Fruit fly (Drosophila melanogaster): Measurements from ENCODE around the gene Tsp66E.

The Tsp66E gene

DNA sequence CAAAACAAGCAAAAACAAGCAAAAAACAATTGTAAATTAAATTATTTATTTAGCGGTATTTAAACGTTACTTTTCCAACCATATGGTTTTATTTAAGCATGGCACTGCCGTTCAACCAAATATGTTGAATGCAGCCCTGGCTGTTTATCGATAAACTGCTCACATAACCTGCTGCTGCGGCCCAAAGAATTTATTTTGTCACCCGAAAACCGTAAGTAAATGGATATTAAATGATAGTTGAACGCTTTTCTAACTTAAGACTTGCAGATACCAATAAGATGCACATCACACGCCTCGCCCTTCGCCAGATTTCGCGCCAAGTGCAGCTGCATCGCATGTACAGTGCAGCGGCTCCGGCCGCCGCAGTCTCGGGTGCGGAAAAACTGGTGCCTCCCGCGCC, 44.4 kb downstream of the Tsp66E start, which contains the start of gene mRpL12 (continued):
- TF ChIP-seq CG8290 (GFP tag; optimal IDR thresholded peaks at IDR 0.05): no peak
- no peak for TF ChIP-seq CG8290 (tag; optimal IDR thresholded peaks at IDR 0.05)
- no peak for TF ChIP-seq Fer3 (tag; optimal IDR thresholded peaks at IDR 0.05)
- no peak for TF ChIP-seq CG16779 (GFP tag; IDR thresholded peaks at IDR 0.05)
- TF ChIP-seq phol (tag; optimal IDR thresholded peaks at IDR 0.05): peak; percentile 25
- no peak for TF ChIP-seq CG2202 (tag; optimal IDR thresholded peaks at IDR 0.05)
- TF ChIP-seq NfI (GFP tag; optimal IDR thresholded peaks at IDR 0.05): no peak
- no peak for TF ChIP-seq Usf (GFP tag; optimal IDR thresholded peaks at IDR 0.05)
- TF ChIP-seq CG11560 (tag; IDR thresholded peaks at IDR 0.05): no peak
- TF ChIP-seq wor (GFP tag; IDR thresholded peaks at IDR 0.05): no peak
- peak; percentile 19 for TF ChIP-seq CoRest (tag; optimal IDR thresholded peaks at IDR 0.05)
- no peak for TF ChIP-seq CG12219 (GFP tag; optimal IDR thresholded peaks at IDR 0.05)
- peak; percentile 55; the same call in 1 of the 3 replicates for TF ChIP-seq zen2 (GFP tag; IDR thresholded peaks at IDR 0.05; ENCODE audit: partially characterized antibody)
- no peak for TF ChIP-seq CG17829 (tag; optimal IDR thresholded peaks at IDR 0.05)
- no peak for TF ChIP-seq ssp (GFP tag; IDR thresholded peaks at IDR 0.05)
- TF ChIP-seq CG15514 (GFP tag; optimal IDR thresholded peaks at IDR 0.05): peak; percentile 44
- TF ChIP-seq CG11398 (GFP tag; optimal IDR thresholded peaks at IDR 0.05): no peak
- TF ChIP-seq row (GFP tag; IDR thresholded peaks at IDR 0.05): peak; percentile 38; the same call in 1 of the 3 replicates
- no peak for TF ChIP-seq fru (optimal IDR thresholded peaks at IDR 0.05)
- TF ChIP-seq trem (tag; optimal IDR thresholded peaks at IDR 0.05): peak; percentile 83
- TF ChIP-seq sens (GFP tag): peak; percentile 40
- no peak for TF ChIP-seq Rfx (GFP tag; IDR thresholded peaks at IDR 0.05)
- peak; percentile 23; the same call in 1 of the 2 replicates for TF ChIP-seq Bgb (GFP tag; IDR thresholded peaks at IDR 0.05; ENCODE audit: partially characterized antibody)
- TF ChIP-seq CG14014 (GFP tag; IDR thresholded peaks at IDR 0.05): no peak
- TF ChIP-seq Xbp1 (GFP tag; optimal IDR thresholded peaks at IDR 0.05): no peak
- no peak for TF ChIP-seq Sry-β (GFP tag; optimal IDR thresholded peaks at IDR 0.05)
- no peak for TF ChIP-seq CG18476 (GFP tag; optimal IDR thresholded peaks at IDR 0.05)
- peak; percentile 25; the same call in 1 of the 2 replicates for TF ChIP-seq amos (GFP tag; IDR thresholded peaks at IDR 0.05; ENCODE audit: partially characterized antibody)
- peak; percentile 90 for TF ChIP-seq bigmax (GFP tag; optimal IDR thresholded peaks at IDR 0.05)
- TF ChIP-seq CG8281 (tag; optimal IDR thresholded peaks at IDR 0.05): no peak
- no peak for TF ChIP-seq sr (GFP tag; IDR thresholded peaks at IDR 0.05)
- no peak for TF ChIP-seq dpn (GFP tag; optimal IDR thresholded peaks at IDR 0.05)
- no peak for TF ChIP-seq NK7.1 (GFP tag; optimal IDR thresholded peaks at IDR 0.05)
- TF ChIP-seq CG13123 (GFP tag; optimal IDR thresholded peaks at IDR 0.05): no peak
- no peak for TF ChIP-seq CG7357 (GFP tag; IDR thresholded peaks at IDR 0.05)
- peak; percentile 25 for TF ChIP-seq CG4424 (GFP tag; optimal IDR thresholded peaks at IDR 0.05)
- peak; percentile 66 for TF ChIP-seq pzg (GFP tag; optimal IDR thresholded peaks at IDR 0.05)
- TF ChIP-seq CG7987 (GFP tag; optimal IDR thresholded peaks at IDR 0.05): no peak
- no peak for TF ChIP-seq PHDP (tag; optimal IDR thresholded peaks at IDR 0.05)
- no peak for TF ChIP-seq trh (GFP tag; optimal IDR thresholded peaks at IDR 0.05)
- TF ChIP-seq CG2120 (GFP tag; optimal IDR thresholded peaks at IDR 0.05): peak; percentile 23
- TF ChIP-seq CG2116 (GFP tag; optimal IDR thresholded peaks at IDR 0.05): peak; percentile 92
- peak; percentile 1 for TF ChIP-seq CG12391 (tag; optimal IDR thresholded peaks at IDR 0.05)
- no peak for TF ChIP-seq caup (GFP tag; optimal IDR thresholded peaks at IDR 0.05; ENCODE audit: severe bottlenecking)
- TF ChIP-seq CG6683 (GFP tag; optimal IDR thresholded peaks at IDR 0.05): no peak
- TF ChIP-seq gro (GFP tag; optimal IDR thresholded peaks at IDR 0.05): no peak
- TF ChIP-seq CG6254 (GFP tag; optimal IDR thresholded peaks at IDR 0.05): no peak
- peak; percentile 73 for TF ChIP-seq CG15601 (tag; optimal IDR thresholded peaks at IDR 0.05)
- TF ChIP-seq CG32532 (GFP tag; IDR thresholded peaks at IDR 0.05): no peak
- no peak for TF ChIP-seq CG1024 (GFP tag; IDR thresholded peaks at IDR 0.05)
- no peak for TF ChIP-seq CG14667 (GFP tag; IDR thresholded peaks at IDR 0.05)
- TF ChIP-seq ab (GFP tag; optimal IDR thresholded peaks at IDR 0.05): no peak
